Fruit fly (Drosophila melanogaster) whole organism, embryonic: ENCODE measurements around the gene cyr.
A peak's percentile ranks its signal among the peaks of the same experiment; 100 is the strongest.

Experiments used
- CG10366 ChIP-seq: fragments of 200-800 bp; sonication (Bioruptor generic); IDR thresholded peaks from 2 replicates; pipeline ENCODE4 v1.3.6; 2022; ENCODE audit warnings: missing biosample characterization, missing genetic modification characterization
- CG11504 ChIP-seq: fragments of 200-800 bp; sonication (Bioruptor generic); optimal IDR thresholded peaks from 3 replicates; lab custom pipeline; 2019; ENCODE audit warnings: missing biosample characterization, mild to moderate bottlenecking, missing genetic modification characterization, moderate library complexity
- CG11695 ChIP-seq: fragments of 200-800 bp; sonication (Bioruptor generic); IDR thresholded peaks from 3 replicates; pipeline ENCODE4 v1.3.6; 2022; ENCODE audit warnings: missing biosample characterization, missing genetic modification characterization
- CG2202 ChIP-seq: fragments of 200-800 bp; sonication (Bioruptor generic); optimal IDR thresholded peaks from 2 replicates; lab custom pipeline; 2018; ENCODE audit warnings: missing biosample characterization, mild to moderate bottlenecking, missing genetic modification characterization
- ap ChIP-seq: fragments of 200-800 bp; sonication (Bioruptor generic); IDR thresholded peaks from 2 replicates; pipeline ENCODE4 v1.3.6; 2022; ENCODE audit warnings: missing biosample characterization, missing genetic modification characterization
- jing ChIP-seq: fragments of 200-800 bp; sonication (Bioruptor generic); optimal IDR thresholded peaks from 2 replicates; lab custom pipeline; 2018; ENCODE audit warnings: missing biosample characterization, mild to moderate bottlenecking, missing genetic modification characterization

dm6 chrX:8100026-8100825 is 35.3 kb downstream of the cyr start:
- TF ChIP-seq CG10366 (GFP tag; lab: Robert Waterston, UW) (peak; percentile 82), ap (peak; percentile 82), jing (GFP tag; lab: Kevin White, UChicago) (peak; percentile 20), CG2202 (tag; lab: Kevin White, UChicago) (peak; percentile 60), CG11504 (tag; lab: Kevin White, UChicago) (peak; percentile 80), CG11695 (GFP tag; lab: Robert Waterston, UW) (peak; percentile 85)
